Worm (Caenorhabditis elegans): ENCODE data around the gene nspc-9.

The nspc-9 gene

DNA sequence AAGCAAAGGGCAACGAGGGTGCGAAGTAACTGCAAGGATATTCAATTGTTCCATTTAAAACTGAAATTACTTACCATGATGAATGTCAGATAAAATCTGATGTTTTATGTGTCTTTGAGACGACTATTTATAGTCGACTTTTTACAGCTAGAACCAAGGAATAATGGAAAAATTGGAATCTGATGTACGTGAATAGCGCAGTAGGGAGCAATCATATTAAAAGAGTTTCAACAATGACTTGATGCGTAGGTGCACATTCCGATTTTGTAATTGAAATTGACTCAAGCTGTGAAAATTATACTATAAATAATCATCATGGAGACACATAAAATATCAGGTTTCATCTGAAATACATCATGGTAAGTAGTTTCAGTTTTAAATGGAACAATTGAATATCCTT, at the start of gene nspc-9, which contains the start of gene nspc-10:
TSS of gene nspc-9 (minus strand) at position 101 of the 400 bp plus-strand sequence.
TSS of gene nspc-10 (plus strand) at position 331 of the 400 bp plus-strand sequence.
- TF ChIP-seq ZK546.5 (tag; optimal IDR thresholded peaks at IDR 0.05) (no peak), vab-7 (GFP tag; IDR thresholded peaks at IDR 0.05) (no peak), dmd-6 (GFP tag; IDR thresholded peaks at IDR 0.05) (no peak), lin-29 (GFP tag; IDR thresholded peaks at IDR 0.05) (no peak), egl-27 (tag; optimal IDR thresholded peaks at IDR 0.05) (no peak), aha-1 (tag) (no peak), nhr-42 (GFP tag; IDR thresholded peaks at IDR 0.05) (no peak), lin-1 (GFP tag; IDR thresholded peaks at IDR 0.05) (no peak), T26A8.4 (GFP tag; IDR thresholded peaks at IDR 0.05) (no peak), pha-4 (GFP tag; IDR thresholded peaks at IDR 0.05) (no peak), pha-4 (tag; optimal IDR thresholded peaks at IDR 0.05) (no peak), mxl-3 (GFP tag; optimal IDR thresholded peaks at IDR 0.05) (no peak), lin-15B (tag; optimal IDR thresholded peaks at IDR 0.05) (no peak), nhr-6 (tag; optimal IDR thresholded peaks at IDR 0.05) (no peak), ztf-7 (tag; optimal IDR thresholded peaks at IDR 0.05) (no peak), attf-4 (tag; optimal IDR thresholded peaks at IDR 0.05) (no peak), mep-1 (tag; optimal IDR thresholded peaks at IDR 0.05) (no peak), gei-8 (GFP tag; optimal IDR thresholded peaks at IDR 0.05) (no peak), hlh-30 (tag; optimal IDR thresholded peaks at IDR 0.05; ENCODE audit: insufficient read depth) (no peak), nhr-76 (tag; optimal IDR thresholded peaks at IDR 0.05) (no peak)

DNA sequence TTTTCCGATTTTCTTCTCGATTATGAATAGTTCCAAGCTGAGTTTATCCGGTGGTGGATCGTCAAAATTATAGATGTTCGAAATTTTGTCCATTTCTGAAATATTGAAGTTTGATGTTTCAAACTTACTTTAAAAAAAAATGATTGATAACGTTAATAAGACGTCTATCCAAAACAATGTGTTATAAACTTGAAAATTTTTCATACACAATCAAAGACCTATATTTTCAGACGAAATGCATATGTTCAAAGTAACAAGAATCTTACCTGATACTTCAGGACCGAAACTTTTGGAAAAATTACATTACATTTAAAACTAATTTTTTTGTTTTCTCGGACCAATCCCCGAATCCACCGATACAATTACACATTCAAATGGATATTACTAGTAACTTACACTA, 48.2 kb upstream of the nspc-9 start, which contains the start of gene nekl-3:
TSS of gene nekl-3 (minus strand) at position 101 of the 400 bp plus-strand sequence.
- no peak for TF ChIP-seq F37D6.2 (tag; optimal IDR thresholded peaks at IDR 0.05)
- no peak for TF ChIP-seq ztf-11 (tag; optimal IDR thresholded peaks at IDR 0.05)
- TF ChIP-seq aha-1 (tag) = peak; percentile 21
- TF ChIP-seq skn-1 (tag; optimal IDR thresholded peaks at IDR 0.05) = no peak

DNA sequence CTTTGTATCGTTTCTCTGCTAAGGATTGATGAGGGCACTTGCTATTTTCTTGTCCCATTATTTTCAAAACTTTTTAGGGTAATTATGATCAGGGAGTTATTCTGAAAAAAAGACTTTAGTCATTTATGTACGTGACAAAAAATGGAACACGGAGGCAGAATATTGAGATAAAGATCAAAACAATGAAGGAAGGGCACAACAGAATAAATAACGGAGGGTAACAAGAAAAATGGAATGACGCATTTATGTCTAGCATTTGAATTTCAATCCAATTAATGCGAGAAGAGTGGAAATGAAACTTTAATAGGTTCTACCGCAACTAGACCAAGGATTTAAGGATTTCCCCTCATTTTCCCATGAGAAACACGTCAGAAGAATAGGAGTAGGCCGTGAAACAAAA, 35.1 kb upstream of the nspc-9 start, which contains the start of gene glb-13:
TSS of gene glb-13 (minus strand) at position 101 of the 400 bp plus-strand sequence.
- TF ChIP-seq unc-62 (GFP tag; optimal IDR thresholded peaks at IDR 0.05 in 1 of 2) (peak in 1 of 2 experiments; percentile 78), unc-62 (tag; optimal IDR thresholded peaks at IDR 0.05) (no peak), Y105C5A.15 (GFP tag; IDR thresholded peaks at IDR 0.05) (no peak)

DNA sequence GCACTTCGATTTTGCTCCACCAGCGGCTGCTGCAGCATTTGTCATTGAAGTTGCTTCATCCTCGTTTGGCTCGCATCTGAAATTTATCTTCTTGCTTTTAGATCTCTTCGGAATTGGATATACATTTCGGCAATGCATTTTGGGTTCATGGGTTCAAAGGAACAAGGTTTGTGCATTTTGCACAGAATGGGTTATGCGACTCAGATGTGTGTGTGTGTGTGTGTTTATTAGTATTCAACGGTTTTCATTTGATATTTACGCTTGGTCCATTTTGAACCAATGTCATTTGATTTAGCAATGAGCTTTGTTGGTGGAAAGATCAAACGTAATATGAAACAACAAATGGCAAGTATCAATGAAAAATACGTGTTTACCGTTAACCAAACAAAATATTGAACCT, 32.6 kb upstream of the nspc-9 start:
- no peak for TF ChIP-seq F49E8.2 (tag; optimal IDR thresholded peaks at IDR 0.05; ENCODE audit: borderline replicate concordance)
- TF ChIP-seq zip-2 (tag; optimal IDR thresholded peaks at IDR 0.05) = no peak
- no peak for TF ChIP-seq T26A8.4 (GFP tag; IDR thresholded peaks at IDR 0.05)
- TF ChIP-seq cey-2 (tag; optimal IDR thresholded peaks at IDR 0.05; ENCODE audit: borderline replicate concordance, insufficient read depth) = no peak
- no peak for TF ChIP-seq unc-130 (GFP tag; optimal IDR thresholded peaks at IDR 0.05)
- TF ChIP-seq unc-62 (GFP tag; optimal IDR thresholded peaks at IDR 0.05 in 1 of 2) = peak in 1 of 2 experiments; percentile 90
- TF ChIP-seq unc-62 (tag; optimal IDR thresholded peaks at IDR 0.05) = no peak

DNA sequence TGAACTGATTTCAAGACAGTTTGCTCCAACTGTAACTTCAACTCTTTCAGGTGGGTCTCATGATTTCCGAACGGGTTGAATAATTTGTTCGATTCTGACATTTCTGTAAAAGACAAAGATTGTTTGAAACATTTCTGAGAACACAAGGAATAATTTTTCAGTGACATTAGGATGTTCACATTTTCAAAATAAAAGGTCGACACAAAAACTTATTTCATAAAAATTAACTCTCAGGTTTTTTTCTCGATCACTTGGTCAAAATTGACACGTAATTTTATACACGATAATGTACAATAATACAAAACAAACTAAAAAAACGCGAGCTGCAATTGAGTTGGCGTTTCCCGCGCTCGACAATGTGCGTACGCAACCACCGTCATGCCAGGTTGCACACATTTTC, 28.1 kb upstream of the nspc-9 start, which contains the start of gene rif-1.2:
TSS of gene rif-1.2 (minus strand) at position 101 of the 400 bp plus-strand sequence.
- no peak for TF ChIP-seq mdt-29 (GFP tag; IDR thresholded peaks at IDR 0.05)
- TF ChIP-seq dmd-8 (GFP tag; IDR thresholded peaks at IDR 0.05) = no peak
- TF ChIP-seq ctbp-1 (GFP tag; IDR thresholded peaks at IDR 0.05) = no peak
- no peak for TF ChIP-seq nhr-237 (tag; optimal IDR thresholded peaks at IDR 0.05)
- no peak for TF ChIP-seq fos-1 (tag; optimal IDR thresholded peaks at IDR 0.05)
